Fruit fly (Drosophila melanogaster): ENCODE data around the gene CG14406.
A peak's percentile ranks its signal among the peaks of the same experiment; 100 is the strongest.

- TF ChIP-seq CG1621 (tag; optimal IDR thresholded peaks at IDR 0.05) (no peak), CG7368 (GFP tag; optimal IDR thresholded peaks at IDR 0.05) (no peak), CG16779 (tag; optimal IDR thresholded peaks at IDR 0.05) (no peak), dsx (GFP tag; optimal IDR thresholded peaks at IDR 0.05; ENCODE audit: poor library complexity, severe bottlenecking) (no peak), CG6854 (GFP tag; optimal IDR thresholded peaks at IDR 0.05) (peak; percentile 55), Sox14 (GFP tag; optimal IDR thresholded peaks at IDR 0.05) (no peak)
Observed at dm6 chrX:14868414-14868813, 42.2 kb downstream of the CG14406 start.
